Fruit fly (Drosophila melanogaster) whole organism, embryonic: ENCODE results near the gene VhaAC39-1.

Experiments
- Adf1 ChIP-seq: fragments of 200-800 bp; sonication (Bioruptor generic); IDR thresholded peaks from 2 replicates; pipeline ENCODE4 v1.3.6; 2022; ENCODE audit warnings: missing biosample characterization, missing genetic modification characterization
- BtbVII ChIP-seq: fragments of 200-800 bp; sonication (Bioruptor generic); optimal IDR thresholded peaks from 3 replicates; lab custom pipeline; 2017; ENCODE audit warnings: missing biosample characterization, mild to moderate bottlenecking, missing genetic modification characterization
- CG10366 ChIP-seq: fragments of 200-800 bp; sonication (Bioruptor generic); IDR thresholded peaks from 2 replicates; pipeline ENCODE4 v1.3.6; 2022; ENCODE audit warnings: missing biosample characterization, missing genetic modification characterization
- CG11247 ChIP-seq: fragments of 200-800 bp; sonication (Bioruptor generic); IDR thresholded peaks from 2 replicates; pipeline ENCODE4 v1.3.6; 2022; ENCODE audit warnings: missing biosample characterization, missing genetic modification characterization
- CG12155 ChIP-seq: fragments of 200-800 bp; sonication (Bioruptor generic); optimal IDR thresholded peaks from 3 replicates; lab custom pipeline; 2016; ENCODE audit warnings: missing biosample characterization, missing genetic modification characterization
- CG13287 ChIP-seq: fragments of 200-800 bp; sonication (Bioruptor generic); IDR thresholded peaks from 2 replicates; pipeline ENCODE4 v1.3.6; 2022; ENCODE audit warnings: missing biosample characterization, missing genetic modification characterization; ENCODE audit not compliant: partially characterized antibody
- CG13296 ChIP-seq: fragments of 200-800 bp; sonication (Bioruptor generic); optimal IDR thresholded peaks from 3 replicates; lab custom pipeline; 2018; ENCODE audit warnings: missing biosample characterization, mild to moderate bottlenecking, missing genetic modification characterization
- CG14860 ChIP-seq: fragments of 200-800 bp; sonication (Bioruptor generic); IDR thresholded peaks from 3 replicates; pipeline ENCODE4 v1.3.6; 2022; ENCODE audit warnings: missing biosample characterization, missing genetic modification characterization; ENCODE audit not compliant: partially characterized antibody
- CG1529 ChIP-seq: fragments of 200-800 bp; sonication (Bioruptor generic); optimal IDR thresholded peaks from 3 replicates; lab custom pipeline; 2018; ENCODE audit warnings: missing biosample characterization, missing genetic modification characterization
- CG15479 ChIP-seq: fragments of 200-800 bp; sonication (Bioruptor generic); optimal IDR thresholded peaks from 3 replicates; lab custom pipeline; 2019; ENCODE audit warnings: missing biosample characterization, mild to moderate bottlenecking, missing genetic modification characterization, moderate library complexity
- CG15601 ChIP-seq: fragments of 200-800 bp; sonication (Bioruptor generic); optimal IDR thresholded peaks from 3 replicates; lab custom pipeline; 2019; ENCODE audit warnings: missing biosample characterization, mild to moderate bottlenecking, missing genetic modification characterization, moderate library complexity
- CG1832 ChIP-seq: fragments of 200-800 bp; sonication (Bioruptor generic); optimal IDR thresholded peaks from 2 replicates; lab custom pipeline; 2017; ENCODE audit warnings: missing biosample characterization, mild to moderate bottlenecking, missing genetic modification characterization, inconsistent platforms
- CG18599 ChIP-seq: fragments of 200-800 bp; sonication (Bioruptor generic); optimal IDR thresholded peaks from 3 replicates; lab custom pipeline; 2017; ENCODE audit warnings: missing biosample characterization, missing genetic modification characterization, mild to moderate bottlenecking, moderate library complexity, missing genetic modification reagents
- CG18764 ChIP-seq: fragments of 200-800 bp; sonication (Bioruptor generic); optimal IDR thresholded peaks from 3 replicates; lab custom pipeline; 2016; ENCODE audit warnings: missing biosample characterization, missing genetic modification characterization
- CG3847 ChIP-seq: fragments of 200-800 bp; sonication (Bioruptor generic); IDR thresholded peaks from 2 replicates; pipeline ENCODE4 v1.3.6; 2022; ENCODE audit warnings: missing biosample characterization, missing genetic modification characterization
- CG7839 ChIP-seq: fragments of 200-800 bp; sonication (Bioruptor generic); optimal IDR thresholded peaks from 3 replicates; lab custom pipeline; 2018; ENCODE audit warnings: missing biosample characterization, mild to moderate bottlenecking, missing genetic modification characterization, moderate library complexity
- CG7987 ChIP-seq: fragments of 200-800 bp; sonication (Bioruptor generic); optimal IDR thresholded peaks from 2 replicates; lab custom pipeline; 2018; ENCODE audit warnings: missing biosample characterization, mild to moderate bottlenecking, missing genetic modification characterization, moderate library complexity
- Doc3 ChIP-seq: fragments of 200-800 bp; sonication (Bioruptor generic); IDR thresholded peaks from 3 replicates; pipeline ENCODE4 v1.3.6; 2022; ENCODE audit warnings: missing biosample characterization, missing genetic modification characterization; ENCODE audit not compliant: partially characterized antibody
- Dp ChIP-seq: fragments of 200-800 bp; sonication (Bioruptor generic); optimal IDR thresholded peaks from 2 replicates; lab custom pipeline; 2018; ENCODE audit warnings: missing biosample characterization, mild to moderate bottlenecking, missing genetic modification characterization, moderate library complexity
- Eip74EF ChIP-seq, 2 experiments: fragments of 200-800 bp in 1 of 2; fragments of >200 bp in 1 of 2; sonication (Bioruptor generic) in 1 of 2; optimal IDR thresholded peaks; 2 replicates each; lab custom pipeline; 2017 to 2019; ENCODE audit warnings: missing biosample characterization in 2 of 2, missing genetic modification characterization in 2 of 2, mild to moderate bottlenecking in 1 of 2, moderate library complexity in 1 of 2
- Fer1 ChIP-seq: fragments of 200-800 bp; sonication (Bioruptor generic); optimal IDR thresholded peaks from 2 replicates; lab custom pipeline; 2017; ENCODE audit warnings: missing biosample characterization, mild to moderate bottlenecking, missing genetic modification characterization
- Hr3 ChIP-seq: fragments of 200-800 bp; sonication (Bioruptor generic); optimal IDR thresholded peaks from 3 replicates; lab custom pipeline; 2016; ENCODE audit warnings: missing biosample characterization, missing genetic modification characterization
- MTF-1 ChIP-seq: fragments of 200-800 bp; sonication (Bioruptor generic); optimal IDR thresholded peaks from 2 replicates; lab custom pipeline; 2018; ENCODE audit warnings: missing biosample characterization, mild to moderate bottlenecking, missing genetic modification characterization, borderline replicate concordance
- Med ChIP-seq: fragments of 200-800 bp; sonication (Bioruptor generic); peaks from one replicate; lab custom pipeline; 2016; ENCODE audit warnings: missing biosample characterization, missing genetic modification characterization, mild to moderate bottlenecking, inconsistent platforms, moderate library complexity
- Nf-YA ChIP-seq: fragments of 200-800 bp; sonication (Bioruptor generic); IDR thresholded peaks from 2 replicates; pipeline ENCODE4 v1.3.6; 2022; ENCODE audit warnings: missing biosample characterization, missing genetic modification characterization
- Scr ChIP-seq: fragments of 200-800 bp; sonication (Bioruptor generic); IDR thresholded peaks from 2 replicates; pipeline ENCODE4 v1.3.6; 2022; ENCODE audit warnings: missing biosample characterization, missing genetic modification characterization; ENCODE audit not compliant: partially characterized antibody
- Spps ChIP-seq: fragments of 200-800 bp; sonication (Bioruptor generic); optimal IDR thresholded peaks from 2 replicates; lab custom pipeline; 2018; ENCODE audit warnings: missing biosample characterization, mild to moderate bottlenecking, missing genetic modification characterization
- Sry-δ ChIP-seq: fragments of 200-800 bp; sonication (Bioruptor generic); optimal IDR thresholded peaks from 2 replicates; lab custom pipeline; 2016; ENCODE audit warnings: missing biosample characterization, missing genetic modification characterization
- Stat92E ChIP-seq, 3 experiments: fragments of >200 bp in 2 of 3; fragments of 200-800 bp in 1 of 3; sonication (Bioruptor generic) in 1 of 3; optimal IDR thresholded peaks; 2 replicates each; lab custom pipeline; 2017 to 2019; ENCODE audit warnings: missing biosample characterization in 3 of 3, missing genetic modification characterization in 3 of 3, mild to moderate bottlenecking in 1 of 3, moderate library complexity in 1 of 3
- ab ChIP-seq: fragments of 200-800 bp; sonication (Bioruptor generic); optimal IDR thresholded peaks from 2 replicates; lab custom pipeline; 2016; ENCODE audit warnings: missing biosample characterization, missing genetic modification characterization
- al ChIP-seq: fragments of 200-800 bp; sonication (Bioruptor generic); IDR thresholded peaks from 2 replicates; pipeline ENCODE4 v1.3.6; 2022; ENCODE audit warnings: missing biosample characterization, missing genetic modification characterization
- ase ChIP-seq: fragments of 200-800 bp; sonication (Bioruptor generic); IDR thresholded peaks from 3 replicates; pipeline ENCODE4 v1.3.6; 2022; ENCODE audit warnings: missing biosample characterization, missing genetic modification characterization
- bsh ChIP-seq, 2 experiments: fragments of 200-800 bp; sonication (Bioruptor generic); optimal IDR thresholded peaks; 2 replicates each; lab custom pipeline; 2017 to 2018; ENCODE audit warnings: mild to moderate bottlenecking in 2 of 2, missing biosample characterization in 2 of 2, missing genetic modification characterization in 2 of 2, moderate library complexity in 1 of 2
- cas ChIP-seq: fragments of 200-800 bp; sonication (Bioruptor generic); IDR thresholded peaks from 2 replicates; pipeline ENCODE4 v1.3.6; 2022; ENCODE audit warnings: missing biosample characterization, missing genetic modification characterization
- ci ChIP-seq: fragments of 200-800 bp; sonication (Bioruptor generic); IDR thresholded peaks from 3 replicates; pipeline ENCODE4 v1.3.6; 2022; ENCODE audit warnings: missing biosample characterization, missing genetic modification characterization
- crc ChIP-seq: fragments of 200-800 bp; sonication (Bioruptor generic); optimal IDR thresholded peaks from 2 replicates; lab custom pipeline; 2016; ENCODE audit warnings: missing biosample characterization, missing genetic modification characterization
- dmrt11E ChIP-seq: fragments of 200-800 bp; sonication (Bioruptor generic); optimal IDR thresholded peaks from 3 replicates; lab custom pipeline; 2018; ENCODE audit warnings: missing biosample characterization, mild to moderate bottlenecking, missing genetic modification characterization, moderate library complexity
- fd64A ChIP-seq: fragments of 200-800 bp; sonication (Bioruptor generic); optimal IDR thresholded peaks from 3 replicates; lab custom pipeline; 2018; ENCODE audit warnings: missing biosample characterization, mild to moderate bottlenecking, missing genetic modification characterization
- fd96Cb ChIP-seq: fragments of 200-800 bp; sonication (Bioruptor generic); optimal IDR thresholded peaks from 2 replicates; lab custom pipeline; 2018; ENCODE audit warnings: missing biosample characterization, mild to moderate bottlenecking, missing genetic modification characterization, moderate library complexity
- grau ChIP-seq: fragments of 200-800 bp; optimal IDR thresholded peaks from 3 replicates; lab custom pipeline; 2019; ENCODE audit warnings: missing biosample characterization, mild to moderate bottlenecking, missing genetic modification characterization, moderate library complexity
- jumu ChIP-seq: fragments of 200-800 bp; sonication (Bioruptor generic); optimal IDR thresholded peaks from 3 replicates; lab custom pipeline; 2016; ENCODE audit warnings: missing biosample characterization, missing genetic modification characterization
- nau ChIP-seq: fragments of 200-800 bp; sonication (Bioruptor generic); optimal IDR thresholded peaks from 3 replicates; lab custom pipeline; 2017; ENCODE audit warnings: missing biosample characterization, mild to moderate bottlenecking, missing genetic modification characterization, missing genetic modification reagents
- onecut ChIP-seq: fragments of 200-800 bp; sonication (Bioruptor generic); IDR thresholded peaks from 2 replicates; pipeline ENCODE4 v1.3.6; 2022; ENCODE audit warnings: missing biosample characterization, missing genetic modification characterization
- rib ChIP-seq: fragments of 200-800 bp; sonication (Bioruptor generic); IDR thresholded peaks from 2 replicates; pipeline ENCODE4 v1.3.6; 2022; ENCODE audit warnings: missing biosample characterization, missing genetic modification characterization
- seq ChIP-seq: fragments of 200-800 bp; sonication (Bioruptor generic); IDR thresholded peaks from 2 replicates; pipeline ENCODE4 v1.3.6; 2022; ENCODE audit warnings: missing biosample characterization, missing genetic modification characterization
- sqz ChIP-seq: fragments of 200-800 bp; sonication (Bioruptor generic); optimal IDR thresholded peaks from 3 replicates; lab custom pipeline; 2018; ENCODE audit warnings: missing biosample characterization, mild to moderate bottlenecking, missing genetic modification characterization
- sug ChIP-seq: fragments of 200-800 bp; optimal IDR thresholded peaks from 2 replicates; lab custom pipeline; 2019; ENCODE audit warnings: missing biosample characterization, mild to moderate bottlenecking, missing genetic modification characterization, moderate library complexity
- yki ChIP-seq: fragments of >200 bp; optimal IDR thresholded peaks from 3 replicates; lab custom pipeline; 2018
- zen2 ChIP-seq: fragments of 200-800 bp; sonication (Bioruptor generic); IDR thresholded peaks from 3 replicates; pipeline ENCODE4 v1.3.6; 2022; ENCODE audit warnings: missing biosample characterization, missing genetic modification characterization; ENCODE audit not compliant: partially characterized antibody

VhaAC39-1 gene

DNA sequence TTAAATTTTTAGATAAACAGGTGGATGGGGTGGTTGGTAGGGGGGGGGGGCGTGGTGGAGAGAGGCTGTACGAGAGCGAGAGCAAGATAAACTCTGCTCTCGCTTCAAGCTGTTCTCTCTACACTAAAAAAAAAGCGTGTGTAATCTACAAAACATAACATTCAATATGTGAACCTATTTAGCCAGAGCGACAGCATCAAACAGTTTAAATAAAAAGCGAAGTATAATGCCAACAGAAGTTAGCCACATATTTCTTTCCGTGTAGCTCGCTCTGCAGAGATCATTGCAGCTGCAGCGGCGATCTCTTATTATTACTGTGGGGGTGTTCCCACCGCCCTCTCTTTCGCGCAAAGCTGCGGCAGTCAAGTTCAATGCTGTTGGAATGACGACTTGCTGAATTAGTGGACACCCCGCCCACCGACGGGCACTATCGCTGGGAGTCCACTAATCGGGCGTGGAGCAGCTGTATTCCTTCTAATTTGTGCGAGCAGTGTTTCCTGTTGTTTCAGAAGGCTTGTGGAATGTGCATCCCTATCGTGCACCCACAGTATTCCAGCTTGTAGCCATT, 12.0 kb upstream of the VhaAC39-1 start, which contains the start of gene CG2930 (continued):
- peak; percentile 73 for TF ChIP-seq Spps
- peak; percentile 72 for TF ChIP-seq CG15601 (tag; lab: Kevin White, UChicago)
- peak; percentile 57 for TF ChIP-seq crc
- TF ChIP-seq onecut (GFP tag; lab: Robert Waterston, UW), result peak; percentile 85
- peak; percentile 80 for TF ChIP-seq Nf-YA (GFP tag; lab: Robert Waterston, UW)
- TF ChIP-seq Sry-δ (GFP tag; lab: Kevin White, UChicago), result peak; percentile 59
- TF ChIP-seq ase (GFP tag; lab: Robert Waterston, UW), result peak; percentile 89
- peak; percentile 89 for TF ChIP-seq CG10366 (GFP tag; lab: Robert Waterston, UW)
- no peak for TF ChIP-seq Doc3 (GFP tag; lab: Robert Waterston, UW)
- peak; percentile 78 for TF ChIP-seq jumu
- TF ChIP-seq CG15479 (GFP tag; lab: Kevin White, UChicago), result no peak
- TF ChIP-seq nau, result peak; percentile 73
- peak in 1 of 3 experiments; percentile 14 for TF ChIP-seq Stat92E (GFP tag; optimal IDR thresholded peaks at IDR 0.05; lab: Kevin White, UChicago)
- peak; percentile 74 for TF ChIP-seq grau (tag; lab: Kevin White, UChicago)
- TF ChIP-seq CG13296, result peak; percentile 55
- TF ChIP-seq CG12155 (GFP tag; lab: Kevin White, UChicago), result peak; percentile 65
- peak; percentile 47; the same call in 1 of the 2 replicates for TF ChIP-seq al
- TF ChIP-seq Med (GFP tag; lab: Kevin White, UChicago), result peak; percentile 94
- peak; percentile 30; the same call in 1 of the 2 replicates for TF ChIP-seq cas (GFP tag; lab: Robert Waterston, UW)
- TF ChIP-seq CG7839 (tag; lab: Kevin White, UChicago), result peak; percentile 86
- TF ChIP-seq rib (GFP tag; lab: Robert Waterston, UW), result no peak
- TF ChIP-seq Dp (GFP tag; lab: Kevin White, UChicago), result no peak
- peak; percentile 74 for TF ChIP-seq Fer1 (GFP tag; lab: Kevin White, UChicago)
- TF ChIP-seq CG1832 (GFP tag; lab: Kevin White, UChicago), result no peak
- TF ChIP-seq yki (lab: Kevin White, UChicago), result no peak
- TF ChIP-seq CG14860 (GFP tag; lab: Robert Waterston, UW), result no peak
- no peak for TF ChIP-seq CG13287 (GFP tag; lab: Robert Waterston, UW)
- TF ChIP-seq ab, result peak; percentile 43
- TF ChIP-seq seq (GFP tag; lab: Robert Waterston, UW), result peak; percentile 74; the same call in 1 of the 2 replicates
- peak; percentile 88 for TF ChIP-seq fd96Cb (tag; lab: Kevin White, UChicago)
- TF ChIP-seq fd64A (GFP tag; lab: Kevin White, UChicago), result peak; percentile 78
- TF ChIP-seq CG1529 (GFP tag; lab: Kevin White, UChicago), result peak; percentile 86
- peak; percentile 74 for TF ChIP-seq MTF-1 (GFP tag; lab: Kevin White, UChicago)
- TF ChIP-seq sug (tag; lab: Kevin White, UChicago), result no peak
- peak; percentile 62 for TF ChIP-seq sqz (GFP tag; lab: Kevin White, UChicago)
- TF ChIP-seq CG18599 (GFP tag; lab: Kevin White, UChicago), result peak; percentile 73
- TF ChIP-seq bsh (GFP tag; optimal IDR thresholded peaks at IDR 0.05; lab: Kevin White, UChicago), result peak; percentile 87 to 92
- peak; percentile 69 for TF ChIP-seq CG11247 (GFP tag; lab: Robert Waterston, UW)
- peak; percentile 58 for TF ChIP-seq CG3847 (GFP tag; lab: Robert Waterston, UW)
- TF ChIP-seq CG7987 (GFP tag; lab: Kevin White, UChicago), result peak; percentile 43
- peak in 1 of 2 experiments; percentile 52 for TF ChIP-seq Eip74EF (GFP tag; optimal IDR thresholded peaks at IDR 0.05; lab: Kevin White, UChicago)
- no peak for TF ChIP-seq zen2
- peak; percentile 82 for TF ChIP-seq dmrt11E (tag; lab: Kevin White, UChicago)
- peak; percentile 32 for TF ChIP-seq BtbVII (GFP tag; lab: Kevin White, UChicago)
- peak; percentile 79 for TF ChIP-seq CG18764 (GFP tag; lab: Kevin White, UChicago)
- no peak for TF ChIP-seq Scr (GFP tag; lab: Robert Waterston, UW)
- peak; percentile 96 for TF ChIP-seq ci (GFP tag; lab: Robert Waterston, UW)
- no peak for TF ChIP-seq Adf1 (GFP tag; lab: Robert Waterston, UW)
- TF ChIP-seq Hr3 (GFP tag; lab: Kevin White, UChicago), result peak; percentile 79
